Fruit fly (Drosophila melanogaster): ENCODE data around the gene CG8191.

DNA sequence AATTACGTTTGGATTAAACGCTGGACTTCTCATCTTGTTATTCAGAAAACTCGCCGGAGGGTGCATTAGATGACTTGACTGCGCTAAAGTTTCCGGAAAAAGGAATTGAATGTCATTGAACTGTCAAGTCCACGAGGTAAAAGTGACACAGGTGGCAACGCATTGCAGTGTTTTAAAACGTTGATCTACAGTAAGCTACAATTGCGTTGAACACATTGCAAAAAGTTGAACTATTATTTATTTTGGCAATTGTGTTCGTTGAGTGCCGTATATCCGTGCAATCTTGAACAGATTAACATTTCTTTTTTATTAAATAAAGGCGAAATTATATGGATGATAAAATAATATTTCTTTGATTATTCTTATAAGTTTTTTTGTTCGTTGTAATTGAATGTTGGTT lies 43.2 kb upstream of the CG8191 start, which contains the start of gene CG15599:
- TF ChIP-seq CTCF (optimal IDR thresholded peaks at IDR 0.05) (no peak), CG8478 (optimal IDR thresholded peaks at IDR 0.05) (no peak)
